Fruit fly (Drosophila melanogaster) whole organism, embryonic: ENCODE measurements around the gene Kdm2.

ENCODE experiments used
- BtbVII ChIP-seq: fragments of 200-800 bp; sonication (Bioruptor generic); optimal IDR thresholded peaks from 3 replicates; lab custom pipeline; 2017; ENCODE audit warnings: missing biosample characterization, mild to moderate bottlenecking, missing genetic modification characterization
- CG11093 ChIP-seq: fragments of 200-800 bp; sonication (Bioruptor generic); IDR thresholded peaks from 3 replicates; pipeline ENCODE4 v1.3.6; 2022; ENCODE audit warnings: missing biosample characterization, missing genetic modification characterization
- CG11456 ChIP-seq: fragments of 200-800 bp; sonication (Bioruptor generic); IDR thresholded peaks from 3 replicates; pipeline ENCODE4 v1.3.6; 2022; ENCODE audit warnings: missing biosample characterization, missing genetic modification characterization
- CG11695 ChIP-seq: fragments of 200-800 bp; sonication (Bioruptor generic); IDR thresholded peaks from 3 replicates; pipeline ENCODE4 v1.3.6; 2022; ENCODE audit warnings: missing biosample characterization, missing genetic modification characterization
- CG11723 ChIP-seq: fragments of 200-800 bp; sonication (Bioruptor generic); optimal IDR thresholded peaks from 2 replicates; lab custom pipeline; 2017; ENCODE audit warnings: missing biosample characterization, mild to moderate bottlenecking, missing genetic modification characterization
- CG12071 ChIP-seq: fragments of 200-800 bp; sonication (Bioruptor generic); optimal IDR thresholded peaks from 3 replicates; lab custom pipeline; 2018; ENCODE audit warnings: missing biosample characterization, mild to moderate bottlenecking, missing genetic modification characterization
- CG12155 ChIP-seq: fragments of 200-800 bp; sonication (Bioruptor generic); optimal IDR thresholded peaks from 3 replicates; lab custom pipeline; 2016; ENCODE audit warnings: missing biosample characterization, missing genetic modification characterization
- CG13287 ChIP-seq: fragments of 200-800 bp; sonication (Bioruptor generic); IDR thresholded peaks from 2 replicates; pipeline ENCODE4 v1.3.6; 2022; ENCODE audit warnings: missing biosample characterization, missing genetic modification characterization; ENCODE audit not compliant: partially characterized antibody
- CG13894 ChIP-seq: fragments of 200-800 bp; sonication (Bioruptor generic); optimal IDR thresholded peaks from 3 replicates; lab custom pipeline; 2018; ENCODE audit warnings: missing biosample characterization, mild to moderate bottlenecking, missing genetic modification characterization, moderate library complexity
- CG14860 ChIP-seq: fragments of 200-800 bp; sonication (Bioruptor generic); IDR thresholded peaks from 3 replicates; pipeline ENCODE4 v1.3.6; 2022; ENCODE audit warnings: missing biosample characterization, missing genetic modification characterization; ENCODE audit not compliant: partially characterized antibody
- CG1647 ChIP-seq: fragments of 200-800 bp; sonication (Bioruptor generic); optimal IDR thresholded peaks from 3 replicates; lab custom pipeline; 2016; ENCODE audit warnings: missing biosample characterization, missing genetic modification characterization
- CG17359 ChIP-seq: fragments of 200-800 bp; sonication (Bioruptor generic); optimal IDR thresholded peaks from 3 replicates; lab custom pipeline; 2018; ENCODE audit warnings: missing biosample characterization, mild to moderate bottlenecking, missing genetic modification characterization, moderate library complexity
- CG17361 ChIP-seq: fragments of 200-800 bp; sonication (Bioruptor generic); IDR thresholded peaks from 3 replicates; pipeline ENCODE4 v1.3.6; 2022; ENCODE audit warnings: missing biosample characterization, missing genetic modification characterization
- CG1832 ChIP-seq: fragments of 200-800 bp; sonication (Bioruptor generic); optimal IDR thresholded peaks from 2 replicates; lab custom pipeline; 2017; ENCODE audit warnings: missing biosample characterization, mild to moderate bottlenecking, missing genetic modification characterization, inconsistent platforms
- CG3163 ChIP-seq: fragments of 200-800 bp; sonication (Bioruptor generic); optimal IDR thresholded peaks from 3 replicates; lab custom pipeline; 2016; ENCODE audit warnings: missing biosample characterization, missing genetic modification characterization
- CG34224 ChIP-seq: fragments of 200-800 bp; sonication (Bioruptor generic); IDR thresholded peaks from 3 replicates; pipeline ENCODE4 v1.3.6; 2022; ENCODE audit warnings: missing biosample characterization, missing genetic modification characterization; ENCODE audit not compliant: partially characterized antibody
- CG6683 ChIP-seq: fragments of 200-800 bp; sonication (Bioruptor generic); optimal IDR thresholded peaks from 2 replicates; lab custom pipeline; 2017; ENCODE audit warnings: missing biosample characterization, mild to moderate bottlenecking, missing genetic modification characterization, missing genetic modification reagents
- CG7839 ChIP-seq: fragments of 200-800 bp; sonication (Bioruptor generic); optimal IDR thresholded peaks from 3 replicates; lab custom pipeline; 2018; ENCODE audit warnings: missing biosample characterization, mild to moderate bottlenecking, missing genetic modification characterization, moderate library complexity
- CoRest ChIP-seq: fragments of 200-800 bp; sonication (Bioruptor generic); optimal IDR thresholded peaks from 3 replicates; lab custom pipeline; 2018; ENCODE audit warnings: missing biosample characterization, mild to moderate bottlenecking, missing genetic modification characterization, moderate library complexity
- Dfd ChIP-seq, 2 experiments: fragments of >200 bp; optimal IDR thresholded peaks; 2 replicates each; lab custom pipeline; 2017; ENCODE audit warnings: missing biosample characterization in 2 of 2, missing genetic modification characterization in 2 of 2
- Dip2 ChIP-seq: fragments of 200-800 bp; sonication (Bioruptor generic); IDR thresholded peaks from 2 replicates; pipeline ENCODE4 v1.3.6; 2022; ENCODE audit warnings: missing biosample characterization, missing genetic modification characterization
- Doc3 ChIP-seq: fragments of 200-800 bp; sonication (Bioruptor generic); IDR thresholded peaks from 3 replicates; pipeline ENCODE4 v1.3.6; 2022; ENCODE audit warnings: missing biosample characterization, missing genetic modification characterization; ENCODE audit not compliant: partially characterized antibody
- HHEX ChIP-seq: fragments of 200-800 bp; sonication (Bioruptor generic); optimal IDR thresholded peaks from 3 replicates; lab custom pipeline; 2017; ENCODE audit warnings: missing biosample characterization, mild to moderate bottlenecking, missing genetic modification characterization, missing genetic modification reagents
- HLH54F ChIP-seq: fragments of 200-800 bp; sonication (Bioruptor generic); optimal IDR thresholded peaks from 3 replicates; lab custom pipeline; 2016; ENCODE audit warnings: missing biosample characterization, missing genetic modification characterization
- Hsf ChIP-seq: fragments of 200-800 bp; sonication (Bioruptor generic); optimal IDR thresholded peaks from 3 replicates; lab custom pipeline; 2016; ENCODE audit warnings: missing biosample characterization, missing genetic modification characterization
- NC2α ChIP-seq: fragments of 200-800 bp; sonication (Bioruptor generic); optimal IDR thresholded peaks from 2 replicates; lab custom pipeline; 2016; ENCODE audit warnings: missing biosample characterization, missing genetic modification characterization
- Usf ChIP-seq: fragments of 200-800 bp; sonication (Bioruptor generic); optimal IDR thresholded peaks from 2 replicates; lab custom pipeline; 2017; ENCODE audit warnings: missing genotype, missing biosample characterization, missing genetic modification characterization
- ab ChIP-seq: fragments of 200-800 bp; sonication (Bioruptor generic); optimal IDR thresholded peaks from 2 replicates; lab custom pipeline; 2016; ENCODE audit warnings: missing biosample characterization, missing genetic modification characterization
- abd-A ChIP-seq: fragments of 200-800 bp; sonication (Bioruptor generic); optimal IDR thresholded peaks from 3 replicates; lab custom pipeline; 2019; ENCODE audit warnings: missing biosample characterization, mild to moderate bottlenecking, missing genetic modification characterization, moderate library complexity
- ac ChIP-seq: fragments of 200-800 bp; sonication (Bioruptor generic); optimal IDR thresholded peaks from 3 replicates; lab custom pipeline; 2017; ENCODE audit warnings: missing biosample characterization, mild to moderate bottlenecking, missing genetic modification characterization
- ara ChIP-seq: fragments of 200-800 bp; sonication (Bioruptor generic); IDR thresholded peaks from 2 replicates; pipeline ENCODE4 v1.3.6; 2022; ENCODE audit warnings: missing biosample characterization, missing genetic modification characterization
- ase ChIP-seq: fragments of 200-800 bp; sonication (Bioruptor generic); IDR thresholded peaks from 3 replicates; pipeline ENCODE4 v1.3.6; 2022; ENCODE audit warnings: missing biosample characterization, missing genetic modification characterization
- br ChIP-seq: fragments of >200 bp; optimal IDR thresholded peaks from 2 replicates; lab custom pipeline; 2017
- ci ChIP-seq: fragments of 200-800 bp; sonication (Bioruptor generic); IDR thresholded peaks from 3 replicates; pipeline ENCODE4 v1.3.6; 2022; ENCODE audit warnings: missing biosample characterization, missing genetic modification characterization
- croc ChIP-seq: fragments of 200-800 bp; sonication (Bioruptor generic); conservative IDR thresholded peaks from 3 replicates; pipeline ENCODE4 v1.3.6; 2022; ENCODE audit warnings: missing biosample characterization, missing genetic modification characterization
- dpn ChIP-seq, 2 experiments: fragments of 200-800 bp; sonication (Bioruptor generic); optimal IDR thresholded peaks; 3 replicates each; lab custom pipeline; 2016; ENCODE audit warnings: missing biosample characterization in 2 of 2, missing genetic modification characterization in 2 of 2
- ems ChIP-seq: fragments of 200-800 bp; sonication (Bioruptor generic); optimal IDR thresholded peaks from 3 replicates; lab custom pipeline; 2016; ENCODE audit warnings: missing biosample characterization, missing genetic modification characterization
- ewg ChIP-seq: fragments of 200-800 bp; sonication (Bioruptor generic); optimal IDR thresholded peaks from 3 replicates; lab custom pipeline; 2017; ENCODE audit warnings: mild to moderate bottlenecking, missing biosample characterization, missing genetic modification reagents, missing genetic modification characterization
- fru ChIP-seq: fragments of >200 bp; optimal IDR thresholded peaks from 2 replicates; lab custom pipeline; 2017
- gcm ChIP-seq: fragments of 200-800 bp; sonication (Bioruptor generic); optimal IDR thresholded peaks from 2 replicates; lab custom pipeline; 2019; ENCODE audit warnings: missing biosample characterization, mild to moderate bottlenecking, missing genetic modification characterization, moderate library complexity
- hbn ChIP-seq: fragments of 200-800 bp; sonication (Bioruptor generic); IDR thresholded peaks from 2 replicates; pipeline ENCODE4 v1.3.6; 2022; ENCODE audit warnings: missing biosample characterization, missing genetic modification characterization; ENCODE audit not compliant: partially characterized antibody
- ken ChIP-seq: fragments of 200-800 bp; sonication (Bioruptor generic); IDR thresholded peaks from 3 replicates; pipeline ENCODE4 v1.3.6; 2022; ENCODE audit warnings: missing biosample characterization, missing genetic modification characterization
- lov ChIP-seq, 2 experiments: fragments of 200-800 bp in 1 of 2; fragments of >200 bp in 1 of 2; sonication (Bioruptor generic) in 1 of 2; IDR thresholded peaks in 1 of 2; optimal IDR thresholded peaks in 1 of 2; 2 replicates in 1 of 2; 3 replicates in 1 of 2; pipeline versions ENCODE4 v1.3.6 to Lab custom; 2017 to 2022; ENCODE audit warnings: missing biosample characterization in 1 of 2, missing genetic modification characterization in 1 of 2
- pnt ChIP-seq: fragments of 200-800 bp; sonication (Bioruptor generic); optimal IDR thresholded peaks from 3 replicates; lab custom pipeline; 2016; ENCODE audit warnings: missing biosample characterization, missing genetic modification characterization
- pzg ChIP-seq: fragments of 200-800 bp; sonication (Bioruptor generic); optimal IDR thresholded peaks from 3 replicates; lab custom pipeline; 2018; ENCODE audit warnings: missing biosample characterization, mild to moderate bottlenecking, missing genetic modification characterization, moderate library complexity
- sna ChIP-seq: fragments of 200-800 bp; sonication (Bioruptor generic); IDR thresholded peaks from 2 replicates; pipeline ENCODE4 v1.3.6; 2022; ENCODE audit warnings: missing biosample characterization, missing genetic modification characterization; ENCODE audit not compliant: partially characterized antibody
- sqz ChIP-seq: fragments of 200-800 bp; sonication (Bioruptor generic); optimal IDR thresholded peaks from 3 replicates; lab custom pipeline; 2018; ENCODE audit warnings: missing biosample characterization, mild to moderate bottlenecking, missing genetic modification characterization
- tgo ChIP-seq: fragments of 200-800 bp; sonication (Bioruptor generic); IDR thresholded peaks from 3 replicates; pipeline ENCODE4 v1.3.6; 2022; ENCODE audit warnings: missing biosample characterization, missing genetic modification characterization
- usp ChIP-seq: fragments of >200 bp; optimal IDR thresholded peaks from 2 replicates; lab custom pipeline; 2017; ENCODE audit warnings: missing biosample characterization, missing genetic modification characterization
- vfl ChIP-seq: fragments of 200-800 bp; sonication (Bioruptor generic); optimal IDR thresholded peaks from 2 replicates; lab custom pipeline; 2016; ENCODE audit warnings: missing biosample characterization, missing genetic modification characterization
- wdn ChIP-seq: fragments of 200-800 bp; sonication (Bioruptor generic); IDR thresholded peaks from 2 replicates; pipeline ENCODE4 v1.3.6; 2022; ENCODE audit warnings: missing biosample characterization, missing genetic modification characterization

The Kdm2 gene

dm6 chr3R:9053850-9054441 is 1.7 kb downstream of the Kdm2 start (continued):
- TF ChIP-seq ems (no peak), ci (GFP tag; lab: Robert Waterston, UW) (no peak), CG11456 (GFP tag; lab: Robert Waterston, UW) (no peak), ken (GFP tag; lab: Robert Waterston, UW) (no peak), ab (GFP tag; lab: Kevin White, UChicago) (no peak), Dfd (GFP tag; optimal IDR thresholded peaks at IDR 0.05; lab: Kevin White, UChicago) (no peak), ac (GFP tag; lab: Kevin White, UChicago) (no peak), CG1647 (GFP tag; lab: Kevin White, UChicago) (no peak), br (lab: Kevin White, UChicago) (no peak), Doc3 (GFP tag; lab: Robert Waterston, UW) (no peak), CG1832 (GFP tag; lab: Kevin White, UChicago) (no peak), Usf (peak; percentile 20), CG13287 (GFP tag; lab: Robert Waterston, UW) (no peak), pnt (GFP tag; lab: Kevin White, UChicago) (peak; percentile 1), abd-A (no peak), gcm (GFP tag; lab: Kevin White, UChicago) (no peak), CG12155 (GFP tag; lab: Kevin White, UChicago) (peak; percentile 18), ara (no peak), CG14860 (GFP tag; lab: Robert Waterston, UW) (no peak), CG17361 (GFP tag; lab: Robert Waterston, UW) (no peak), sna (no peak), fru (lab: Kevin White, UChicago) (no peak), CG11093 (GFP tag; lab: Robert Waterston, UW) (no peak; the same call in 2 of the 3 replicates), sqz (no peak), BtbVII (GFP tag; lab: Kevin White, UChicago) (peak; percentile 57), ase (GFP tag; lab: Robert Waterston, UW) (no peak), CG12071 (GFP tag; lab: Kevin White, UChicago) (no peak), hbn (GFP tag; lab: Robert Waterston, UW) (no peak), dpn (GFP tag; optimal IDR thresholded peaks at IDR 0.05; lab: Kevin White, UChicago) (peak in 1 of 2 experiments; percentile 31), lov (optimal IDR thresholded peaks at IDR 0.05; lab: Kevin White, UChicago) (no peak), lov (GFP tag; IDR thresholded peaks at IDR 0.05; lab: Robert Waterston, UW) (no peak), CG3163 (GFP tag; lab: Kevin White, UChicago) (peak; percentile 70), CG17359 (tag; lab: Kevin White, UChicago) (peak; percentile 28), CoRest (peak; percentile 71), CG11723 (no peak), vfl (no peak), HHEX (no peak), croc (GFP tag; lab: Robert Waterston, UW) (peak; percentile 27; the same call in 1 of the 3 replicates), CG7839 (peak; percentile 71), usp (GFP tag; lab: Kevin White, UChicago) (no peak), Dip2 (GFP tag; lab: Robert Waterston, UW) (no peak), NC2α (GFP tag; lab: Kevin White, UChicago) (peak; percentile 43), ewg (GFP tag; lab: Kevin White, UChicago) (peak; percentile 23), Hsf (peak; percentile 1), CG11695 (no peak), CG6683 (GFP tag; lab: Kevin White, UChicago) (no peak), CG34224 (GFP tag; lab: Robert Waterston, UW) (no peak), pzg (GFP tag; lab: Kevin White, UChicago) (no peak), CG13894 (tag; lab: Kevin White, UChicago) (no peak), wdn (GFP tag; lab: Robert Waterston, UW) (no peak), HLH54F (GFP tag; lab: Kevin White, UChicago) (peak; percentile 43), tgo (GFP tag; lab: Robert Waterston, UW) (no peak)
